Worm (Caenorhabditis elegans) whole organism, L4 larva: ENCODE measurements around the gene srh-140.
A peak's percentile ranks its signal among the peaks of the same experiment; 100 is the strongest.

Experiments
- F37D6.2 ChIP-seq: sonication (generic microtip); optimal IDR thresholded peaks from 2 replicates; lab custom pipeline; 2016; ENCODE audit warnings: mild to moderate bottlenecking, missing genetic modification characterization, missing compliant biosample characterization
- F49E8.2 ChIP-seq: sonication (generic microtip); optimal IDR thresholded peaks from 2 replicates; lab custom pipeline; 2016; ENCODE audit warnings: missing compliant biosample characterization, mild to moderate bottlenecking, missing genetic modification characterization, borderline replicate concordance
- Y75B8A.6 ChIP-seq: fragments of 200-800 bp; sonication (Bioruptor generic); IDR thresholded peaks from 2 replicates; pipeline ENCODE4 v1.3.6; 2022; ENCODE audit warnings: missing genetic modification reagents, missing genetic modification characterization, missing compliant biosample characterization
- ZK337.2 ChIP-seq: fragments of 200-800 bp; sonication (Bioruptor generic); IDR thresholded peaks from 2 replicates; pipeline ENCODE4 v1.3.6; 2022; ENCODE audit warnings: missing genetic modification reagents, missing genetic modification characterization, missing compliant biosample characterization
- ZK546.5 ChIP-seq, 2 experiments: sonication (generic microtip); optimal IDR thresholded peaks; 2 replicates each; lab custom pipeline; 2017; ENCODE audit warnings: missing biosample characterization in 2 of 2, missing genetic modification characterization in 2 of 2
- arid-1 ChIP-seq: fragments of 200-800 bp; sonication (Bioruptor generic); conservative IDR thresholded peaks from 2 replicates; pipeline ENCODE4 v1.3.6; 2022; ENCODE audit warnings: missing genetic modification reagents, missing genetic modification characterization, missing compliant biosample characterization
- attf-4 ChIP-seq: sonication (generic microtip); optimal IDR thresholded peaks from 3 replicates; lab custom pipeline; 2017; ENCODE audit warnings: missing biosample characterization, missing genetic modification characterization
- ceh-28 ChIP-seq: fragments of 150-350 bp; optimal IDR thresholded peaks from 2 replicates; lab custom pipeline; 2014; ENCODE audit warnings: missing biosample characterization, missing genetic modification reagents, missing genetic modification characterization
- ceh-32 ChIP-seq: sonication (generic microtip); optimal IDR thresholded peaks from 2 replicates; lab custom pipeline; 2016; ENCODE audit warnings: mild to moderate bottlenecking, missing genetic modification characterization, missing compliant biosample characterization; ENCODE audit not compliant: poor library complexity
- ceh-44 ChIP-seq: fragments of 200-800 bp; sonication (Bioruptor generic); IDR thresholded peaks from 2 replicates; pipeline ENCODE4 v1.3.6; 2022; ENCODE audit warnings: missing genetic modification reagents, missing genetic modification characterization, missing compliant biosample characterization
- ctbp-1 ChIP-seq: fragments of 200-800 bp; sonication (Bioruptor generic); IDR thresholded peaks from 2 replicates; pipeline ENCODE4 v1.3.6; 2022; ENCODE audit warnings: missing genetic modification reagents, missing genetic modification characterization, missing compliant biosample characterization
- daf-12 ChIP-seq: fragments of 150-350 bp; optimal IDR thresholded peaks from 2 replicates; lab custom pipeline; 2014; ENCODE audit warnings: missing biosample characterization, missing genetic modification reagents, missing genetic modification characterization
- daf-16 ChIP-seq, 3 experiments: sonication (generic microtip); optimal IDR thresholded peaks; 2 replicates each; lab custom pipeline; 2016 to 2017; ENCODE audit warnings: missing genetic modification characterization in 3 of 3, missing genetic modification reagents in 3 of 3, mild to moderate bottlenecking in 2 of 3, missing compliant biosample characterization in 2 of 3, missing biosample characterization in 1 of 3, moderate library complexity in 1 of 3
- dmd-8 ChIP-seq: fragments of 200-800 bp; sonication (Bioruptor generic); IDR thresholded peaks from 2 replicates; pipeline ENCODE4 v1.3.6; 2022; ENCODE audit warnings: missing genetic modification characterization, missing compliant biosample characterization
- dve-1 ChIP-seq: sonication (generic microtip); optimal IDR thresholded peaks from 2 replicates; lab custom pipeline; 2017; ENCODE audit warnings: antibody characterized with exemption, mild to moderate bottlenecking, missing genetic modification characterization, missing compliant biosample characterization; ENCODE audit not compliant: insufficient read depth
- fos-1 ChIP-seq: fragments of 150-350 bp; optimal IDR thresholded peaks from 2 replicates; lab custom pipeline; 2014; ENCODE audit warnings: missing biosample characterization, missing genetic modification characterization
- gei-8 ChIP-seq: fragments of 200-800 bp; sonication (Bioruptor generic); optimal IDR thresholded peaks from 2 replicates; lab custom pipeline; 2018; ENCODE audit warnings: mild to moderate bottlenecking, missing genetic modification characterization, missing compliant biosample characterization
- hmg-1.1 ChIP-seq: fragments of 200-800 bp; sonication (Bioruptor generic); IDR thresholded peaks from 2 replicates; pipeline ENCODE4 v1.3.6; 2022; ENCODE audit warnings: missing genetic modification reagents, missing genetic modification characterization, missing compliant biosample characterization
- lin-15B ChIP-seq: fragments of 150-350 bp; sonication (generic microtip); optimal IDR thresholded peaks from 3 replicates; lab custom pipeline; 2014; ENCODE audit warnings: missing biosample characterization, missing genetic modification characterization
- mdl-1 ChIP-seq, 2 experiments: fragments of 150-350 bp in 1 of 2; sonication (generic microtip) in 1 of 2; optimal IDR thresholded peaks; 2 replicates each; lab custom pipeline; 2014 to 2017; ENCODE audit warnings: missing biosample characterization in 2 of 2, missing genetic modification characterization in 2 of 2
- mep-1 ChIP-seq: fragments of 150-350 bp; sonication (generic microtip); optimal IDR thresholded peaks from 3 replicates; lab custom pipeline; 2014; ENCODE audit warnings: missing biosample characterization, missing genetic modification characterization
- mxl-2 ChIP-seq: fragments of 200-800 bp; sonication (Bioruptor generic); conservative IDR thresholded peaks from 2 replicates; pipeline ENCODE4 v1.3.6; 2022; ENCODE audit warnings: missing genetic modification reagents, missing genetic modification characterization, missing compliant biosample characterization
- mxl-3 ChIP-seq: fragments of 200-800 bp; sonication (Bioruptor generic); optimal IDR thresholded peaks from 2 replicates; lab custom pipeline; 2018; ENCODE audit warnings: mild to moderate bottlenecking, missing genetic modification characterization, missing compliant biosample characterization
- nhr-10 ChIP-seq: fragments of 150-350 bp; optimal IDR thresholded peaks from 2 replicates; lab custom pipeline; 2014; ENCODE audit warnings: missing biosample characterization, missing genetic modification characterization
- nhr-111 ChIP-seq: fragments of 200-800 bp; sonication (Bioruptor generic); optimal IDR thresholded peaks from 2 replicates; lab custom pipeline; 2018; ENCODE audit warnings: mild to moderate bottlenecking, missing genetic modification characterization, missing compliant biosample characterization
- nhr-237 ChIP-seq: sonication (generic microtip); optimal IDR thresholded peaks from 2 replicates; lab custom pipeline; 2017; ENCODE audit warnings: missing biosample characterization, missing genetic modification characterization
- nhr-28 ChIP-seq: fragments of 150-350 bp; optimal IDR thresholded peaks from 2 replicates; lab custom pipeline; 2014; ENCODE audit warnings: missing biosample characterization, missing genetic modification characterization
- nhr-6 ChIP-seq: fragments of 150-350 bp; optimal IDR thresholded peaks from 2 replicates; lab custom pipeline; 2014; ENCODE audit warnings: missing biosample characterization, missing genetic modification characterization
- nhr-76 ChIP-seq: fragments of 150-350 bp; optimal IDR thresholded peaks from 2 replicates; lab custom pipeline; 2014; ENCODE audit warnings: missing biosample characterization, missing genetic modification characterization
- nhr-77 ChIP-seq: fragments of 150-350 bp; optimal IDR thresholded peaks from 2 replicates; lab custom pipeline; 2014; ENCODE audit warnings: missing biosample characterization, missing genetic modification characterization
- pha-4 ChIP-seq, 2 experiments: fragments of 150-350 bp in 1 of 2; fragments of 200-800 bp in 1 of 2; sonication (Bioruptor generic) in 1 of 2; IDR thresholded peaks in 1 of 2; optimal IDR thresholded peaks in 1 of 2; 2 replicates each; pipeline versions ENCODE4 v1.3.6 to Lab custom; 2014 to 2022; ENCODE audit warnings: missing genetic modification characterization in 2 of 2, missing genetic modification reagents in 2 of 2, missing biosample characterization in 1 of 2, missing compliant biosample characterization in 1 of 2
- pqm-1 ChIP-seq: sonication (generic microtip); optimal IDR thresholded peaks from 2 replicates; lab custom pipeline; 2017; ENCODE audit warnings: missing biosample characterization, missing genetic modification characterization
- skn-1 ChIP-seq: fragments of 150-350 bp; optimal IDR thresholded peaks from 2 replicates; lab custom pipeline; 2014; ENCODE audit warnings: missing biosample characterization, missing genetic modification characterization
- snpc-1.2 ChIP-seq: fragments of 200-800 bp; sonication (Bioruptor generic); IDR thresholded peaks from 2 replicates; pipeline ENCODE4 v1.3.6; 2022; ENCODE audit warnings: missing genetic modification reagents, missing genetic modification characterization, missing compliant biosample characterization
- spr-3 ChIP-seq: fragments of 200-800 bp; sonication (Bioruptor generic); optimal IDR thresholded peaks from 2 replicates; lab custom pipeline; 2018; ENCODE audit warnings: mild to moderate bottlenecking, missing genetic modification characterization, missing compliant biosample characterization
- tag-97 ChIP-seq: fragments of 200-800 bp; sonication (Bioruptor generic); IDR thresholded peaks from 2 replicates; pipeline ENCODE4 v1.3.6; 2022; ENCODE audit warnings: missing genetic modification characterization, missing compliant biosample characterization
- tra-1 ChIP-seq: fragments of 200-800 bp; sonication (Bioruptor generic); IDR thresholded peaks from 2 replicates; pipeline ENCODE4 v1.3.6; 2022; ENCODE audit warnings: missing genetic modification reagents, missing genetic modification characterization, missing compliant biosample characterization
- unc-39 ChIP-seq: sonication (generic microtip); optimal IDR thresholded peaks from 2 replicates; lab custom pipeline; 2017; ENCODE audit warnings: missing biosample characterization, missing genetic modification characterization
- unc-62 ChIP-seq, 3 experiments: fragments of 150-350 bp in 1 of 3; sonication (generic microtip); optimal IDR thresholded peaks in 2 of 3; peaks in 1 of 3; 1 replicate in 1 of 3; 2 replicates in 2 of 3; lab custom pipeline; 2014 to 2017; ENCODE audit warnings: missing biosample characterization in 3 of 3, missing genetic modification characterization in 3 of 3, missing genetic modification reagents in 3 of 3, missing genotype in 1 of 3
- zfp-2 ChIP-seq: sonication (generic microtip); optimal IDR thresholded peaks from 2 replicates; lab custom pipeline; 2016; ENCODE audit warnings: mild to moderate bottlenecking, missing genetic modification characterization, missing compliant biosample characterization
- zfp-3 ChIP-seq: fragments of 200-800 bp; sonication (Bioruptor generic); conservative IDR thresholded peaks from 2 replicates; pipeline ENCODE4 v1.3.6; 2022; ENCODE audit warnings: missing genetic modification reagents, missing genetic modification characterization, missing compliant biosample characterization
- zip-11 ChIP-seq: fragments of 200-800 bp; sonication (Bioruptor generic); IDR thresholded peaks from 2 replicates; pipeline ENCODE4 v1.3.6; 2022; ENCODE audit warnings: missing genetic modification characterization, missing compliant biosample characterization
- zip-2 ChIP-seq: fragments of 150-350 bp; optimal IDR thresholded peaks from 2 replicates; lab custom pipeline; 2014; ENCODE audit warnings: missing biosample characterization, missing genetic modification characterization
- ztf-11 ChIP-seq: fragments of 150-350 bp; optimal IDR thresholded peaks from 2 replicates; lab custom pipeline; 2014; ENCODE audit warnings: missing biosample characterization, missing genetic modification characterization

The srh-140 gene

DNA sequence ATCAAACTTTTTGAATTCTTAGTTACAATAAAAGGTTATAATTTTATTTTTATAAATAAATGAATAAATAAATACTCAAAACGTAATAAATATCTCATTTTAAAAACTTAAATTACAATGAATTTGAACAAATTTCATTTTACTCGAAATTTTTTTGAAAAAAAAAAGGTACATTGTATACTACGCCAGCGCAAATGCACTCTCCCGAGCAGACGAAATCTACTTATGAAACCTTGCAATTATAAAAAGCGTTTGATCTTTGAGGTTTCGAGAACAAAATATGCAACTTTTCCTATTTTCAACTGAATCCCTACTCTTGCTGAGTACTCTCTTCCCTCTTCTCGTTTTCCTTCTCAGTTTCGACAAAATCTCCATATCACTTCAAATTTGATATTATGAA is 34.3 kb upstream of the srh-140 start, which contains the start of gene nhr-197:
TSS of gene nhr-197 (plus strand) at position 301 of the 400 bp plus-strand sequence.
- TF ChIP-seq nhr-6 (tag; lab: Kevin White, UChicago) (no peak), unc-62 (GFP tag; optimal IDR thresholded peaks at IDR 0.05 in 1 of 2; lab: Kevin White, UChicago) (peak in 1 of 2 experiments; percentile 57), unc-62 (tag; optimal IDR thresholded peaks at IDR 0.05; lab: Kevin White, UChicago) (no peak)

DNA sequence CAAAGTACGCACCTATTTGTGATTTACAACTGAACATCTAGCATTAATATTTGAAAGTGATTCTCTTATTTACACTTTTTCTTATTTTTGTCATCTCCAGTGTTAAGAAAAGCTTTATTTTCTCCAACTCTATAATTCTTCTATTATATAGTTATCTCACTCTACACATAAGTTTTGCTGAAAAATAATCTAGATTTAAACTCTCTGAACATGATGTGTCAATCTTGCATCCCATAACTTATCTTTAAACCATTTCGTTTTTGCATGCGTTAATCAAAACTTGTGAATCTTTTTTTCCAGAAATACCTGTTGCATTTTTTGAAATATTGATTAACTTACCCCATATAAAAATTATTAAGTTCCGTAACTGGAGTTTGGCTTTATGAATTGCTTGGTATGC is 32.0 kb upstream of the srh-140 start, which contains the start of gene nhr-268:
TSS of gene nhr-268 (plus strand) at position 301 of the 400 bp plus-strand sequence.
- TF ChIP-seq mdl-1 (tag; optimal IDR thresholded peaks at IDR 0.05; lab: Kevin White, UChicago) (no peak), mep-1 (no peak), attf-4 (tag; lab: Kevin White, UChicago) (no peak), hmg-1.1 (GFP tag; lab: Robert Waterston, UW) (no peak), skn-1 (tag; lab: Kevin White, UChicago) (no peak), F49E8.2 (no peak), ceh-32 (tag; lab: Kevin White, UChicago) (no peak), gei-8 (no peak), nhr-76 (tag; lab: Kevin White, UChicago) (no peak), unc-39 (tag; lab: Kevin White, UChicago) (no peak), zip-2 (tag; lab: Kevin White, UChicago) (no peak)

DNA sequence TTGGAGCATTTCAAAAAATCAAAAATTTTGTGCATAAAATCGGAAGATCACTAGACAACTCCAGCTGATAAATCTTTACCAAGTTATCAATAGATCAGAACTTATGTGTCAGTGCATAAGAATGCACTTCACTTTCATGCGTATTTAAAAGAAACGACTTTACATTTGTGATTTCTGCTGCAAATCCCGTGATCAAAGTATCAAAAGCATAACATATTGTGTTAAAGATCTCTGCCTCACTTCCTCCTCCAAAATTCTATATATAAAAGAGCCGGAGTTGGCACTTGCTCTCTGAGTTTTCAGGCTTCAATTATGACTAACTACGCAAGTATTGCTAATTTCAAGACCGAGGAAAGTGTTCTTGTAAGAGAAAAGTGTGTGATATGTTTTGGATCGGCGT is 28.3 kb upstream of the srh-140 start, which contains the start of gene nhr-198:
TSS of gene nhr-198 (plus strand) at position 313 of the 400 bp plus-strand sequence.
- no peak for TF ChIP-seq fos-1 (tag; lab: Kevin White, UChicago)
- no peak for TF ChIP-seq lin-15B
- TF ChIP-seq ZK546.5 (tag; optimal IDR thresholded peaks at IDR 0.05; lab: Kevin White, UChicago): no peak

DNA sequence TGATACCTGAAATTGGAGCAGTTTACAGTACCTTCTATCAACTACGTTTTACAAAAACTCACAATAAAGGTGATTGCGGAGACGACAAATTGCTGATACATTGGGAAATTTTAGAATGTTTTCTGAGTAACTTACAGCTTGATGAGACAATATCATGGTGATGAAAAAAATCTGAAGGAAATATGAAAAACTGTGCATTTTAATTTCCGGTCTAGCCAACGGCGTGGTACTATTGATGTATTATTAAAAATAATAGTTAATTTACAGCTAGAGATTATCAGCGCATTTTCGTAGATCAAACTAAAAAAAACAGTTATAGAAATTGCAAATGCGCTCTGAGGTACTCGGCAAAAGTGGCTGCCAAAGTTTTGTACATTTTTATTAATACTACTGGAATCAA is 23.9 kb upstream of the srh-140 start, which contains the start of gene srx-29:
TSS of gene srx-29 (minus strand) at position 101 of the 400 bp plus-strand sequence.
- TF ChIP-seq tag-97 (GFP tag; lab: Robert Waterston, UW): no peak
- TF ChIP-seq spr-3 (GFP tag; lab: Kevin White, UChicago): no peak
- no peak for TF ChIP-seq dve-1 (tag; lab: Kevin White, UChicago)
- TF ChIP-seq ztf-11 (tag; lab: Kevin White, UChicago): no peak
- no peak for TF ChIP-seq ceh-44 (GFP tag; lab: Robert Waterston, UW)
- no peak for TF ChIP-seq zfp-3 (GFP tag; lab: Robert Waterston, UW)
- TF ChIP-seq arid-1 (GFP tag; lab: Robert Waterston, UW): no peak
- TF ChIP-seq mxl-2 (GFP tag; lab: Robert Waterston, UW): no peak
- no peak for TF ChIP-seq F37D6.2 (tag; lab: Kevin White, UChicago)
- TF ChIP-seq nhr-28 (tag; lab: Kevin White, UChicago): no peak
- TF ChIP-seq mep-1: no peak
- TF ChIP-seq nhr-10 (tag; lab: Kevin White, UChicago): no peak
- TF ChIP-seq dmd-8 (GFP tag; lab: Robert Waterston, UW): no peak
- no peak for TF ChIP-seq tra-1 (GFP tag; lab: Robert Waterston, UW)

DNA sequence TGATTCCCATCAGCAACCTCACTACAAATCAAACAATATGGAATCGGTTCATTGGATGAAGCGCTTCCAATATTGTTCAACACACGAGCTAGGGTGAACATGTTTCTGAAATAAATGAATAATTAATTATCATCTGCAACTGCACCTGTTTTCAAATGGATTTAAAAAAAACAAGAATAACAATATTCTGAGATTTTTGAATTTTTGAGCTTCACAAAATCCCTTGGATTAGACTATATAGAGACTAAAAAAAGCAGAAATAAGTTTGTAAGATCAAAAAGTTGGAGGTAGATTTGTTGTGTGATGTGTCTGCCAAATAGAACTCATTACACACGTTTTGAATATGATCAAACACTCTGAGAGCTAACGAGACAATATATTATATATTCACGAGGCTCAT is 22.2 kb upstream of the srh-140 start, which contains the start of gene nhr-199:
TSS of gene nhr-199 (minus strand) at position 101 of the 400 bp plus-strand sequence.
- TF ChIP-seq ZK337.2 (GFP tag; lab: Robert Waterston, UW) (no peak), nhr-111 (no peak), gei-8 (no peak), pqm-1 (no peak), nhr-77 (tag; lab: Kevin White, UChicago) (no peak), zfp-2 (tag; lab: Kevin White, UChicago) (no peak), pha-4 (GFP tag; IDR thresholded peaks at IDR 0.05; lab: Robert Waterston, UW) (no peak), pha-4 (tag; optimal IDR thresholded peaks at IDR 0.05; lab: Kevin White, UChicago) (no peak), ceh-28 (tag; lab: Kevin White, UChicago) (no peak), ceh-32 (tag; lab: Kevin White, UChicago) (no peak), skn-1 (tag; lab: Kevin White, UChicago) (no peak), nhr-237 (tag; lab: Kevin White, UChicago) (no peak), daf-12 (no peak), Y75B8A.6 (no peak), snpc-1.2 (no peak), mxl-3 (GFP tag; lab: Kevin White, UChicago) (no peak), daf-16 (GFP tag; optimal IDR thresholded peaks at IDR 0.05; lab: Kevin White, UChicago) (no peak), daf-16 (tag; optimal IDR thresholded peaks at IDR 0.05; lab: Kevin White, UChicago) (no peak), zip-11 (GFP tag; lab: Robert Waterston, UW) (no peak), ctbp-1 (GFP tag; lab: Robert Waterston, UW) (no peak)
